Fruit fly (Drosophila melanogaster): Measurements from ENCODE around the gene IKKbeta.

DNA sequence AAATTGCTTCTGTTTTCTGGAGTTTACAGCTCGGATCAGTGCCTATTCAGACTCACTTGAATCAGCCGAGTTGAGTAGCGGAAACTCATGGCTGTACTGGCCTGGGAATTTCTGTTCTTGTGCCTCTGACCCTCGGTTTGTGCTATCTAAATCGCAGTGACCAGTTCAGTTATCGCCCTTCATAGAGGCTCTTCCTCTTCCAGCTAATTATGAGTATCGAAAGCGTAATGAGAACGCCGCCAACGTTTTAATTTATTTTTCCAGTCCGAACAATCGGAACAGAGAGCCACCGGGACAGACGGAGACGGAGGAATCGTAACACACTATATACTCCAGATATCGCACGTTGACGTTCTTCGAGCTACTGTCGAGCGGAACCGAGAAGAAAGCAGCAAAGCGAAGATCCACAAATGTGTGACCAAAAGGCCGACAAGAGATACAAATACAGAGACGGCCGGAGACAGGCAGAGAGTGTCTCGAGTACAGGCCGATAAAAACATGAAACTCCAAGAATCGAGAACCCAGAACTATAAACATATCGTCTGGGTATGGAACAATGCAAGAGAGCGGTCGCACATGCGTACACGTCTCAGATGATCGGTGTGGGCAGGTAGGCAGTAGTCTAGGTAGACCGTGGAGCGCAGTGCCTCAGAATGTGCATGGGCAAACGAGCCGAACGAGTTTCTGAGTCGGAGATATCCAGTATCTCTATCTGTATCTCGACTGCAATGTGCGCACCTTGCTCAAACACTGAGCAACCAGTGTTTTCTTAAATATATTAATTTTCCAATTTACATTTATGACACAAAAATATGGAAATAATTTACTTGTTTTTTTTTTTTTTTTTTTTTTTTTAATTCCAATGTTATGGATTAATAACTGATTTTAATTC, 22.7 kb upstream of the IKKbeta start:
- TF ChIP-seq bab1 (GFP tag; optimal IDR thresholded peaks at IDR 0.05) = no peak
- no peak for TF ChIP-seq CG11617 (GFP tag; optimal IDR thresholded peaks at IDR 0.05)
- TF ChIP-seq Mnt (GFP tag; optimal IDR thresholded peaks at IDR 0.05) = no peak
- TF ChIP-seq pad (GFP tag; optimal IDR thresholded peaks at IDR 0.05) = no peak
- TF ChIP-seq Clk (GFP tag; optimal IDR thresholded peaks at IDR 0.05) = no peak
- TF ChIP-seq Hr96 (GFP tag; optimal IDR thresholded peaks at IDR 0.05) = no peak
- TF ChIP-seq CG12768 (GFP tag; optimal IDR thresholded peaks at IDR 0.05) = no peak
- TF ChIP-seq Crg-1 (GFP tag; optimal IDR thresholded peaks at IDR 0.05) = no peak
- TF ChIP-seq tj (GFP tag; optimal IDR thresholded peaks at IDR 0.05) = no peak
